Fruit fly (Drosophila melanogaster): ENCODE data around the gene CG11345.

Gene CG11345

DNA sequence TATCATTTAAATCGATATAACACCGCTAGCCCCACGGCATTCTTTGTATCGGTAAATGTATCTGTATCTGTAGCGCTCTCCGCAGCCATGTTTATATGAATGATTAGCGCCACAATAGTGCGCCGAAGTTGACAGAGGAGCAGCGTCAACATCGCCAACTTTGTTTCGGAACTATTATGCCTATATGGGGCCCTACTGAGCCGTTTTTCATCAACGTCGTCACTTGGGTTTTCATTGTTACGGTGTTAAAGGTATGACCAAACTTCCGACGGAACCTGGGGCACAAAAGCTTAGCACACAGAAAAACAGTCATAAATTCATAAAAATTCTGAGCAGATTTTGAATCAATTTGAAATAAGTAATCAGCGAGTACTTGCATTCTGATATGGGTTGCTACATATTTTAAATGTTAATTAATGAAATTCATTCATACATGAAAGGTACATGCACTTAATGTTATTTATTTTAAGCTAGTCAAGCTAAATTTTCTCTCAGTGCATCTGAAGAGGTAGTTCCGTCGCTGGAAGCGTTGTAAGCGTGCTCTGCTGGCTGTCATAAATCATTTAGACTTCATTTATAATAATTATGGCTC lies 3.6 kb upstream of the CG11345 start, which contains the start of gene CG15023 (continued):
- TF ChIP-seq CHES-1-like (GFP tag; optimal IDR thresholded peaks at IDR 0.05) = no peak
- peak; percentile 19 for TF ChIP-seq Sox102F (GFP tag; optimal IDR thresholded peaks at IDR 0.05)
- TF ChIP-seq Ada2b (GFP tag; IDR thresholded peaks at IDR 0.05) = no peak
- TF ChIP-seq cato (GFP tag; optimal IDR thresholded peaks at IDR 0.05; ENCODE audit: borderline replicate concordance) = no peak
- no peak for TF ChIP-seq jing (GFP tag; optimal IDR thresholded peaks at IDR 0.05)
- TF ChIP-seq CG12769 (tag; optimal IDR thresholded peaks at IDR 0.05) = peak; percentile 16

DNA sequence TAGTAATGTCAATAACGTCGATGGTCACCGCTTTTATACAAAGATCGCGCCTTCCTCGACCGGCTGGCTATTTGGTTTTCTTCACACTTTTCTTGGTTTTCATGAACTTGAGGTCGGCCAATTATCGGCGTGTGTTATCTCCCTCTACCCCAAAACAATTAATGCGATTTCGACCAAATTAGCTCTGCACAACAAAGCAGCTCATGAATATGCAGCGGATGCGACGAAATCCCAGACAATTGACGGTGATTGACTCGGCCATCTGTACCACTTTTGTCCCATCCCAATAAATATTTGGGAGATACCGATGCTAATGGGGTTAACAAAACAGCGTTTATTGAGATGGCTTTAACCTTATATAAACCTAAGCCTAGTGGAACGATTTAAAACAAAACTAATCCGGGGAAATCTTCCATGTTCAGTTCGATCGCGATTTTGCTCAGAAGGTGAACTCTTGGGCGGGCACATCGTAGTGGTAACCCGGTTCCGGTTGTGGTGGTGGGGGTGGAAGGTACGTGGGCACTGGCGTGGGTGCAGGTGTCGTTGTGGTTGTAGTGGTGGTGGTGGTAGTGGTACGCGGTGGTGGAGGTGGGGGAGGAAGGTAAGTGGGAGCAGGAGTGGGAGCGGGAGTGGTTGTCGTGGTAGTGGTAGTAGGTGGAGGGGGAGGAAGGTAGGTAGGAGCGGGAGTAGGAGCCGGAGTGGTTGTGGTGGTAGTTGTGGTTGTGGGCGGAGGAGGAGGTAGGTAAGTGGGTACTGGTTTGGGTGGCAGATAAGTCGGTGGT lies 2.5 kb upstream of the CG11345 start, which contains the start of gene CG15022:
Gene CG15022, minus strand, starts transcription at position 11 of the 782 bp plus-strand sequence.
- TF ChIP-seq unc-4 (GFP tag; IDR thresholded peaks at IDR 0.05; ENCODE audit: partially characterized antibody) = no peak
- no peak for TF ChIP-seq CG3726 (GFP tag; IDR thresholded peaks at IDR 0.05)
- peak; percentile 79 for TF ChIP-seq vvl (GFP tag; IDR thresholded peaks at IDR 0.05)
- no peak for TF ChIP-seq CG3281 (GFP tag; optimal IDR thresholded peaks at IDR 0.05)
- TF ChIP-seq toy (GFP tag; IDR thresholded peaks at IDR 0.05) = no peak
- no peak for TF ChIP-seq nom (GFP tag; optimal IDR thresholded peaks at IDR 0.05)
- peak; percentile 21 for TF ChIP-seq abd-A (tag; optimal IDR thresholded peaks at IDR 0.05)
- no peak for TF ChIP-seq CG32532 (GFP tag; IDR thresholded peaks at IDR 0.05)
- TF ChIP-seq CG1647 (GFP tag; optimal IDR thresholded peaks at IDR 0.05) = no peak
- peak; percentile 87 for TF ChIP-seq Awh (GFP tag; IDR thresholded peaks at IDR 0.05)
- TF ChIP-seq Jarid2 (GFP tag; optimal IDR thresholded peaks at IDR 0.05) = no peak
- TF ChIP-seq HLH4C (GFP tag; IDR thresholded peaks at IDR 0.05; ENCODE audit: partially characterized antibody) = no peak
- TF ChIP-seq ERR (GFP tag; optimal IDR thresholded peaks at IDR 0.05) = no peak
- TF ChIP-seq CG18476 (GFP tag; optimal IDR thresholded peaks at IDR 0.05) = no peak
- TF ChIP-seq pros (GFP tag; optimal IDR thresholded peaks at IDR 0.05) = peak; percentile 55
- TF ChIP-seq onecut (GFP tag; IDR thresholded peaks at IDR 0.05) = no peak
- no peak for TF ChIP-seq bsh (GFP tag; optimal IDR thresholded peaks at IDR 0.05)
- peak; percentile 65 for TF ChIP-seq CG12769 (tag; optimal IDR thresholded peaks at IDR 0.05)
- TF ChIP-seq pum (GFP tag; optimal IDR thresholded peaks at IDR 0.05) = no peak
- TF ChIP-seq Myb (GFP tag; optimal IDR thresholded peaks at IDR 0.05) = no peak
- TF ChIP-seq Vsx1 (GFP tag; optimal IDR thresholded peaks at IDR 0.05) = peak; percentile 38
- TF ChIP-seq CG11456 (GFP tag; IDR thresholded peaks at IDR 0.05) = 0 out of 3 replicates have a peak, but pooled peaks have one; percentile 12
- peak in 1 of 2 experiments; percentile 34 for TF ChIP-seq Hr78 (GFP tag; optimal IDR thresholded peaks at IDR 0.05)
- no peak for TF ChIP-seq CG10543 (GFP tag; optimal IDR thresholded peaks at IDR 0.05)
- 0 out of 2 replicates have a peak, but pooled peaks have one; percentile 11 for TF ChIP-seq CG17612 (GFP tag; IDR thresholded peaks at IDR 0.05)
- TF ChIP-seq Hr39 (optimal IDR thresholded peaks at IDR 0.05) = peak; percentile 66
- no peak for TF ChIP-seq CG11723 (GFP tag; optimal IDR thresholded peaks at IDR 0.05)
- no peak for TF ChIP-seq Mes4 (GFP tag; optimal IDR thresholded peaks at IDR 0.05)
- TF ChIP-seq sd (tag; optimal IDR thresholded peaks at IDR 0.05) = peak; percentile 38
- TF ChIP-seq CG17385 (GFP tag; optimal IDR thresholded peaks at IDR 0.05) = no peak
- TF ChIP-seq Atf3 (GFP tag; optimal IDR thresholded peaks at IDR 0.05) = no peak
- TF ChIP-seq maf-S (GFP tag; optimal IDR thresholded peaks at IDR 0.05) = no peak
- peak; percentile 58; the same call in 1 of the 3 replicates for TF ChIP-seq sr (GFP tag; IDR thresholded peaks at IDR 0.05)
- no peak for TF ChIP-seq gcm2 (GFP tag; optimal IDR thresholded peaks at IDR 0.05)
- peak; percentile 49; the same call in 1 of the 2 replicates for TF ChIP-seq crol (GFP tag; IDR thresholded peaks at IDR 0.05)
